Worm (Caenorhabditis elegans) whole organism, young adult: Measurements from ENCODE around the gene tbx-35.

Experiments used
- Y79H2A.3 ChIP-seq: fragments of 200-800 bp; sonication (Bioruptor generic); conservative IDR thresholded peaks from 2 replicates; pipeline ENCODE4 v1.3.6; 2022; ENCODE audit warnings: missing genetic modification reagents, missing genetic modification characterization, missing compliant biosample characterization
- lin-54 ChIP-seq: fragments of 200-800 bp; sonication (Bioruptor generic); optimal IDR thresholded peaks from 2 replicates; lab custom pipeline; 2018; ENCODE audit warnings: mild to moderate bottlenecking, missing genetic modification characterization, missing compliant biosample characterization
- snpc-1.1 ChIP-seq: sonication (generic microtip); optimal IDR thresholded peaks from 2 replicates; lab custom pipeline; 2017; ENCODE audit warnings: missing genetic modification characterization, mild to moderate bottlenecking, missing compliant biosample characterization, antibody characterized with exemption, moderate library complexity, missing genotype, missing genetic modification reagents; ENCODE audit not compliant: insufficient read depth
- snpc-4 ChIP-seq, 5 experiments: fragments of 150-350 bp in 1 of 5; sonication (generic microtip) in 4 of 5; optimal IDR thresholded peaks; 2 replicates each; lab custom pipeline; 2014 to 2018; ENCODE audit warnings: missing genetic modification characterization in 5 of 5, missing biosample characterization in 3 of 5, antibody characterized with exemption in 2 of 5, mild to moderate bottlenecking in 2 of 5, missing compliant biosample characterization in 2 of 5, missing genotype in 2 of 5, moderate library complexity in 2 of 5, missing genetic modification reagents in 1 of 5
- tbp1 ChIP-seq: fragments of 200-800 bp; sonication (Bioruptor generic); optimal IDR thresholded peaks from 2 replicates; lab custom pipeline; 2018; ENCODE audit warnings: mild to moderate bottlenecking, missing genetic modification characterization, missing compliant biosample characterization
- zfh-2 ChIP-seq: fragments of 200-800 bp; sonication (Bioruptor generic); conservative IDR thresholded peaks from 2 replicates; pipeline ENCODE4 v1.3.6; 2022; ENCODE audit warnings: missing genetic modification reagents, missing genetic modification characterization, missing compliant biosample characterization

DNA sequence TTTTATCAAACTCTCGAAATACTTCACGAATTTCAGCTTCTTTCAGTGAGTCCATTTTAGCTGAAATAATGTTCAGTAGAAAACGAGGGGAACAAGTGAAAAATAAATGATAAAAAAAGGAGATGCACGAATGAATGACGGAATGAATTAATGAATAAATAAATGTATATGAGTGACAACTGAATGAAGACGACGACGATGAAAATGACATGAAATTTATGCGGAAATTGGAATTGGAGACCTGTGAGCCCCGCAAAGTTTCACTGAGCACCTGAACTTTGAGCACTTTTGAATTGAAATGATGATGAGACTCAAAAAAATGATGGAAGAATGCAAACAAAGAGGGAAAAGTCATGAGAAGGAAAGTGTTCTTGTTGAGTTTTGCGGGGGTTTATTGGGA is 43.2 kb downstream of the tbx-35 start, which contains the start of gene cal-8:
- TF ChIP-seq snpc-1.1 (tag; lab: Kevin White, UChicago) (no peak), tbp1 (no peak), snpc-4 (GFP tag; optimal IDR thresholded peaks at IDR 0.05; lab: Kevin White, UChicago) (no peak), snpc-4 (tag; optimal IDR thresholded peaks at IDR 0.05; lab: Kevin White, UChicago) (no peak), zfh-2 (no peak), Y79H2A.3 (no peak), lin-54 (GFP tag; lab: Kevin White, UChicago) (no peak)
